Fruit fly (Drosophila melanogaster) whole organism, embryonic: ENCODE data around the gene CG11597.

ENCODE experiments used
- Aef1 ChIP-seq: fragments of 200-800 bp; sonication (Bioruptor generic); IDR thresholded peaks from 3 replicates; pipeline ENCODE4 v1.3.6; 2022; ENCODE audit warnings: missing biosample characterization, missing genetic modification characterization
- B-H1 ChIP-seq: fragments of 200-800 bp; sonication (Bioruptor generic); IDR thresholded peaks from 3 replicates; pipeline ENCODE4 v1.3.6; 2022; ENCODE audit warnings: missing biosample characterization, missing genetic modification characterization
- CG10462 ChIP-seq: fragments of 200-800 bp; sonication (Bioruptor generic); optimal IDR thresholded peaks from 2 replicates; lab custom pipeline; 2016; ENCODE audit warnings: missing biosample characterization, missing genetic modification characterization
- CG14014 ChIP-seq: fragments of 200-800 bp; sonication (Bioruptor generic); IDR thresholded peaks from 2 replicates; pipeline ENCODE4 v1.3.6; 2022; ENCODE audit warnings: missing biosample characterization, missing genetic modification characterization
- CG14667 ChIP-seq: fragments of 200-800 bp; sonication (Bioruptor generic); IDR thresholded peaks from 2 replicates; pipeline ENCODE4 v1.3.6; 2022; ENCODE audit warnings: missing biosample characterization, missing genetic modification characterization
- CG15479 ChIP-seq: fragments of 200-800 bp; sonication (Bioruptor generic); optimal IDR thresholded peaks from 3 replicates; lab custom pipeline; 2019; ENCODE audit warnings: missing biosample characterization, mild to moderate bottlenecking, missing genetic modification characterization, moderate library complexity
- CG17359 ChIP-seq: fragments of 200-800 bp; sonication (Bioruptor generic); optimal IDR thresholded peaks from 3 replicates; lab custom pipeline; 2018; ENCODE audit warnings: missing biosample characterization, mild to moderate bottlenecking, missing genetic modification characterization, moderate library complexity
- CG18011 ChIP-seq: fragments of 200-800 bp; sonication (Bioruptor generic); optimal IDR thresholded peaks from 2 replicates; lab custom pipeline; 2017; ENCODE audit warnings: missing biosample characterization, missing genetic modification characterization, mild to moderate bottlenecking, moderate library complexity, missing genotype
- CG2120 ChIP-seq: fragments of 200-800 bp; sonication (Bioruptor generic); optimal IDR thresholded peaks from 3 replicates; lab custom pipeline; 2016; ENCODE audit warnings: missing biosample characterization, missing genetic modification characterization
- CG31388 ChIP-seq: fragments of 200-800 bp; sonication (Bioruptor generic); optimal IDR thresholded peaks from 2 replicates; lab custom pipeline; 2016; ENCODE audit warnings: missing biosample characterization, missing genetic modification characterization
- CG33557 ChIP-seq: fragments of 200-800 bp; sonication (Bioruptor generic); optimal IDR thresholded peaks from 2 replicates; lab custom pipeline; 2019; ENCODE audit warnings: missing biosample characterization, mild to moderate bottlenecking, missing genetic modification characterization, moderate library complexity
- CG5180 ChIP-seq: fragments of 200-800 bp; sonication (Bioruptor generic); optimal IDR thresholded peaks from 3 replicates; lab custom pipeline; 2017; ENCODE audit warnings: missing biosample characterization, missing genetic modification characterization, mild to moderate bottlenecking, moderate library complexity, missing genetic modification reagents
- CG6175 ChIP-seq: fragments of 200-800 bp; sonication (Bioruptor generic); IDR thresholded peaks from 3 replicates; pipeline ENCODE4 v1.3.6; 2022; ENCODE audit warnings: missing biosample characterization, missing genetic modification characterization
- CG6683 ChIP-seq: fragments of 200-800 bp; sonication (Bioruptor generic); optimal IDR thresholded peaks from 2 replicates; lab custom pipeline; 2017; ENCODE audit warnings: missing biosample characterization, mild to moderate bottlenecking, missing genetic modification characterization, missing genetic modification reagents
- CG6689 ChIP-seq: fragments of 200-800 bp; sonication (Bioruptor generic); IDR thresholded peaks from 2 replicates; pipeline ENCODE4 v1.3.6; 2022; ENCODE audit warnings: missing biosample characterization, missing genetic modification characterization
- CG8924 ChIP-seq: fragments of 200-800 bp; optimal IDR thresholded peaks from 3 replicates; lab custom pipeline; 2019; ENCODE audit warnings: missing biosample characterization, mild to moderate bottlenecking, missing genetic modification characterization, moderate library complexity
- Doc3 ChIP-seq: fragments of 200-800 bp; sonication (Bioruptor generic); IDR thresholded peaks from 3 replicates; pipeline ENCODE4 v1.3.6; 2022; ENCODE audit warnings: missing biosample characterization, missing genetic modification characterization; ENCODE audit not compliant: partially characterized antibody
- Dp ChIP-seq: fragments of 200-800 bp; sonication (Bioruptor generic); optimal IDR thresholded peaks from 2 replicates; lab custom pipeline; 2018; ENCODE audit warnings: missing biosample characterization, mild to moderate bottlenecking, missing genetic modification characterization, moderate library complexity
- Ets65A ChIP-seq: fragments of 200-800 bp; sonication (Bioruptor generic); peaks from one replicate; lab custom pipeline; 2016; ENCODE audit warnings: missing biosample characterization, missing genetic modification characterization
- Ets97D ChIP-seq: fragments of 200-800 bp; sonication (Bioruptor generic); optimal IDR thresholded peaks from 3 replicates; lab custom pipeline; 2016; ENCODE audit warnings: missing biosample characterization, missing genetic modification characterization
- MESR4 ChIP-seq: fragments of 200-800 bp; sonication (Bioruptor generic); optimal IDR thresholded peaks from 2 replicates; lab custom pipeline; 2018; ENCODE audit warnings: missing biosample characterization, mild to moderate bottlenecking, missing genetic modification characterization, moderate library complexity
- Med ChIP-seq: fragments of 200-800 bp; sonication (Bioruptor generic); peaks from one replicate; lab custom pipeline; 2016; ENCODE audit warnings: missing biosample characterization, missing genetic modification characterization, mild to moderate bottlenecking, inconsistent platforms, moderate library complexity
- Oaz ChIP-seq: fragments of 200-800 bp; sonication (Bioruptor generic); IDR thresholded peaks from 2 replicates; pipeline ENCODE4 v1.3.6; 2022; ENCODE audit warnings: missing biosample characterization, missing genetic modification characterization
- Spps ChIP-seq: fragments of 200-800 bp; sonication (Bioruptor generic); optimal IDR thresholded peaks from 2 replicates; lab custom pipeline; 2018; ENCODE audit warnings: missing biosample characterization, mild to moderate bottlenecking, missing genetic modification characterization
- Trl ChIP-seq, 3 experiments: fragments of >200 bp in 2 of 3; fragments of 200-800 bp in 1 of 3; sonication (Bioruptor generic) in 1 of 3; optimal IDR thresholded peaks; 2 replicates in 1 of 3; 3 replicates in 2 of 3; lab custom pipeline; 2016 to 2017; ENCODE audit warnings: missing biosample characterization in 1 of 3, missing genetic modification characterization in 1 of 3
- amos ChIP-seq: fragments of 200-800 bp; sonication (Bioruptor generic); IDR thresholded peaks from 2 replicates; pipeline ENCODE4 v1.3.6; 2022; ENCODE audit warnings: missing biosample characterization, missing genetic modification characterization; ENCODE audit not compliant: partially characterized antibody
- bigmax ChIP-seq: fragments of 200-800 bp; sonication (Bioruptor generic); optimal IDR thresholded peaks from 2 replicates; lab custom pipeline; 2018; ENCODE audit warnings: missing biosample characterization, mild to moderate bottlenecking, missing genetic modification characterization
- chinmo ChIP-seq: fragments of 200-800 bp; sonication (Bioruptor generic); IDR thresholded peaks from 4 replicates; pipeline ENCODE4 v1.3.6; 2022; ENCODE audit warnings: missing biosample characterization, missing genetic modification characterization; ENCODE audit not compliant: partially characterized antibody
- chn ChIP-seq: fragments of 200-800 bp; sonication (Bioruptor generic); optimal IDR thresholded peaks from 2 replicates; lab custom pipeline; 2016; ENCODE audit warnings: missing biosample characterization, missing genetic modification characterization
- dati ChIP-seq: fragments of 200-800 bp; sonication (Bioruptor generic); IDR thresholded peaks from 2 replicates; pipeline ENCODE4 v1.3.6; 2022; ENCODE audit warnings: missing biosample characterization, missing genetic modification characterization
- disco-r ChIP-seq: fragments of 200-800 bp; sonication (Bioruptor generic); optimal IDR thresholded peaks from 2 replicates; lab custom pipeline; 2016; ENCODE audit warnings: missing biosample characterization, missing genetic modification characterization
- fu2 ChIP-seq: fragments of 200-800 bp; sonication (Bioruptor generic); optimal IDR thresholded peaks from 2 replicates; lab custom pipeline; 2016; ENCODE audit warnings: missing biosample characterization, missing genetic modification characterization
- ham ChIP-seq: fragments of 200-800 bp; sonication (Bioruptor generic); IDR thresholded peaks from 2 replicates; pipeline ENCODE4 v1.3.6; 2022; ENCODE audit warnings: missing biosample characterization, missing genetic modification characterization
- hkb ChIP-seq, 2 experiments: fragments of 200-800 bp in 1 of 2; fragments of >200 bp in 1 of 2; sonication (Bioruptor generic) in 1 of 2; IDR thresholded peaks in 1 of 2; optimal IDR thresholded peaks in 1 of 2; 2 replicates each; pipeline versions ENCODE4 v1.3.6 to Lab custom; 2017 to 2022; ENCODE audit warnings: missing biosample characterization in 1 of 2, missing genetic modification characterization in 1 of 2
- ind ChIP-seq: fragments of 200-800 bp; sonication (Bioruptor generic); optimal IDR thresholded peaks from 3 replicates; lab custom pipeline; 2016; ENCODE audit warnings: missing biosample characterization, missing genetic modification characterization
- lola ChIP-seq, 3 experiments: fragments of >200 bp in 2 of 3; fragments of 200-800 bp in 1 of 3; sonication (Bioruptor generic) in 1 of 3; optimal IDR thresholded peaks; 2 replicates each; lab custom pipeline; 2017 to 2019; ENCODE audit warnings: missing biosample characterization in 3 of 3, missing genetic modification characterization in 3 of 3, mild to moderate bottlenecking in 1 of 3, moderate library complexity in 1 of 3
- maf-S ChIP-seq: fragments of 200-800 bp; sonication (Bioruptor generic); optimal IDR thresholded peaks from 2 replicates; lab custom pipeline; 2016; ENCODE audit warnings: missing biosample characterization, missing genetic modification characterization
- onecut ChIP-seq: fragments of 200-800 bp; sonication (Bioruptor generic); IDR thresholded peaks from 2 replicates; pipeline ENCODE4 v1.3.6; 2022; ENCODE audit warnings: missing biosample characterization, missing genetic modification characterization
- sd ChIP-seq: fragments of 200-800 bp; sonication (Bioruptor generic); optimal IDR thresholded peaks from 3 replicates; lab custom pipeline; 2018; ENCODE audit warnings: missing biosample characterization, mild to moderate bottlenecking, missing genetic modification characterization, moderate library complexity
- sens ChIP-seq: fragments of 200-800 bp; sonication (Bioruptor generic); peaks from one replicate; lab custom pipeline; 2016; ENCODE audit warnings: missing biosample characterization, missing genetic modification characterization
- shn ChIP-seq: fragments of 200-800 bp; sonication (Bioruptor generic); optimal IDR thresholded peaks from 3 replicates; lab custom pipeline; 2016; ENCODE audit warnings: missing biosample characterization, missing genetic modification characterization
- sim ChIP-seq: fragments of 200-800 bp; sonication (Bioruptor generic); IDR thresholded peaks from 2 replicates; pipeline ENCODE4 v1.3.6; 2022; ENCODE audit warnings: missing biosample characterization, missing genetic modification characterization
- sob ChIP-seq: fragments of 200-800 bp; sonication (Bioruptor generic); IDR thresholded peaks from 2 replicates; pipeline ENCODE4 v1.3.6; 2022; ENCODE audit warnings: missing biosample characterization, missing genetic modification characterization
- trem ChIP-seq: fragments of 200-800 bp; optimal IDR thresholded peaks from 3 replicates; lab custom pipeline; 2019; ENCODE audit warnings: missing biosample characterization, mild to moderate bottlenecking, missing genetic modification characterization, moderate library complexity
- ttk ChIP-seq: fragments of 200-800 bp; sonication (Bioruptor generic); IDR thresholded peaks from 2 replicates; pipeline ENCODE4 v2.1.2; 2022; ENCODE audit warnings: missing biosample characterization, missing genetic modification characterization
- vvl ChIP-seq: fragments of 200-800 bp; sonication (Bioruptor generic); IDR thresholded peaks from 2 replicates; pipeline ENCODE4 v1.3.6; 2022; ENCODE audit warnings: missing biosample characterization, missing genetic modification characterization
- yki ChIP-seq: fragments of >200 bp; optimal IDR thresholded peaks from 3 replicates; lab custom pipeline; 2018
- zen ChIP-seq: fragments of 200-800 bp; sonication (Bioruptor generic); optimal IDR thresholded peaks from 3 replicates; lab custom pipeline; 2018; ENCODE audit warnings: missing biosample characterization, mild to moderate bottlenecking, missing genetic modification characterization, moderate library complexity
- zfh2 ChIP-seq: fragments of 200-800 bp; sonication (Bioruptor generic); optimal IDR thresholded peaks from 2 replicates; lab custom pipeline; 2016; ENCODE audit warnings: missing biosample characterization, missing genetic modification characterization

CG11597 gene

DNA sequence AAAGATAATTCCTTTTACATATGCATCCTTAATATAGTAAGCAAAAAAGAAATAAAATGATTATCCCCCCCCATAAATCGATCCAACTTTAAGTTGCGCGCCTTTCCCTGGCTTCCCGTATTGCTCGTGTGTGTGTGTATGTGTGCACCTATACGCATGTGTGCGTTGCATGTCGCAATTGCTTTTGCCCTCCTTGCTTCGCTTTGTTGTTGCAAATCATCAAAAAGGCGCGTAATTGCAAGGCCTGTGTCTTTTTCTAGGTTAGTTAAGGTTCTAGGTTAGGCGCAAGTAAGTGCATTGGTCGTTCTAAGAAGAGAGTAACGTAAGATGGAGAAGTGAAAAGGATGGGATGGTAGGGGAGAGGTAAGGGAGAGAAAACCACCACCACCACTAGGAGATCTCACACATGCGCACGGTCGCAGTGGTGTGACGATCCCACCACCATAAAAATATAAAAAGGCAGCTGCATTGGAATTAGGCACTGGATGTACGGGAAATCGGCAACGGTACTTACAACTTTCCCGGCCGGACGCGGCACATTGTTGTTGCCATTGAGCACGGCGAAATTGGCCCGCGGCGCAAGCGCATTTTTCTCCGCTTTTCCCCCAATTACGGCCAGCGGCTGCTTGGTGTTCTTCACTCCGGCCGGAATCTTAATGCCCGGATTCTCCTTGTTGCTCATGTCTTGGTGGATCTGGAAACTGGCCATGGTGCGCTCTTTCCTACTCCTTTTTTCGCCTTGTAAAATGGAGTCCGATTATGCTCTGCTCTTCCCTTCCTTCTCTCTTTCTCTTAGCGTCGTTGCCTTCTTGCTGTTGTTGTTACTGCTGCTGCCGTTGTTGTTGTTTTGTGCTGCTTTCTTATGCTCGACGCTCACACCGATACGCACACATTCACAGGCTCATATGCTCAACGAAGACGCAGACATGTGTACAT is 10.6 kb upstream of the CG11597 start (continued):
- TF ChIP-seq CG6689 (GFP tag; lab: Robert Waterston, UW): no peak
- TF ChIP-seq CG33557 (GFP tag; lab: Kevin White, UChicago): no peak
- no peak for TF ChIP-seq CG8924 (tag; lab: Kevin White, UChicago)
- no peak for TF ChIP-seq vvl (GFP tag; lab: Robert Waterston, UW)
- TF ChIP-seq trem (tag; lab: Kevin White, UChicago): no peak
- TF ChIP-seq MESR4 (GFP tag; lab: Kevin White, UChicago): no peak
- no peak for TF ChIP-seq CG14014
- peak; percentile 79 for TF ChIP-seq CG15479 (GFP tag; lab: Kevin White, UChicago)
- no peak for TF ChIP-seq sd (tag; lab: Kevin White, UChicago)
- TF ChIP-seq CG18011 (GFP tag; lab: Kevin White, UChicago): no peak
- TF ChIP-seq Doc3 (GFP tag; lab: Robert Waterston, UW): no peak
- no peak for TF ChIP-seq zen (tag; lab: Kevin White, UChicago)
- TF ChIP-seq sob (GFP tag; lab: Robert Waterston, UW): no peak
- no peak for TF ChIP-seq Spps (tag; lab: Kevin White, UChicago)
- no peak for TF ChIP-seq shn (GFP tag; lab: Kevin White, UChicago)
- TF ChIP-seq fu2 (GFP tag; lab: Kevin White, UChicago): no peak
- TF ChIP-seq CG6175 (GFP tag; lab: Robert Waterston, UW): no peak
- peak; percentile 1 for TF ChIP-seq Dp (GFP tag; lab: Kevin White, UChicago)
- TF ChIP-seq Ets97D (GFP tag; lab: Kevin White, UChicago): no peak
- TF ChIP-seq maf-S (GFP tag; lab: Kevin White, UChicago): no peak
- TF ChIP-seq ind (GFP tag; lab: Kevin White, UChicago): no peak
- TF ChIP-seq CG31388 (GFP tag; lab: Kevin White, UChicago): no peak
- TF ChIP-seq sens (GFP tag; lab: Kevin White, UChicago): peak; percentile 19
- no peak for TF ChIP-seq chinmo (GFP tag; lab: Robert Waterston, UW)
- no peak for TF ChIP-seq CG14667 (GFP tag; lab: Robert Waterston, UW)
- peak; percentile 64; the same call in 2 of the 3 replicates for TF ChIP-seq Aef1 (GFP tag; lab: Robert Waterston, UW)
- no peak for TF ChIP-seq lola (GFP tag; optimal IDR thresholded peaks at IDR 0.05; lab: Kevin White, UChicago)
- TF ChIP-seq B-H1 (GFP tag; lab: Robert Waterston, UW): no peak
- TF ChIP-seq CG2120 (GFP tag; lab: Kevin White, UChicago): no peak
- no peak for TF ChIP-seq sim
- no peak for TF ChIP-seq disco-r
- TF ChIP-seq amos: no peak
- no peak for TF ChIP-seq onecut (GFP tag; lab: Robert Waterston, UW)
- TF ChIP-seq CG6683 (GFP tag; lab: Kevin White, UChicago): no peak
- TF ChIP-seq CG17359 (tag; lab: Kevin White, UChicago): no peak
- TF ChIP-seq ttk (GFP tag; lab: Robert Waterston, UW): peak; percentile 32; the same call in 1 of the 2 replicates
- TF ChIP-seq chn (GFP tag; lab: Kevin White, UChicago): no peak
- no peak for TF ChIP-seq Ets65A (GFP tag; lab: Kevin White, UChicago)
- no peak for TF ChIP-seq yki
- TF ChIP-seq zfh2 (GFP tag; lab: Kevin White, UChicago): no peak
- no peak for TF ChIP-seq CG5180
- peak; percentile 73 for TF ChIP-seq Med (GFP tag; lab: Kevin White, UChicago)
- TF ChIP-seq hkb (optimal IDR thresholded peaks at IDR 0.05; lab: Kevin White, UChicago): no peak
- no peak for TF ChIP-seq hkb (GFP tag; IDR thresholded peaks at IDR 0.05; lab: Robert Waterston, UW)
- no peak for TF ChIP-seq dati (GFP tag; lab: Robert Waterston, UW)
- TF ChIP-seq ham (GFP tag; lab: Robert Waterston, UW): no peak
- TF ChIP-seq Oaz (GFP tag; lab: Robert Waterston, UW): no peak
- peak; percentile 51 to 59 for TF ChIP-seq Trl (optimal IDR thresholded peaks at IDR 0.05; lab: Kevin White, UChicago)
- no peak for TF ChIP-seq Trl (GFP tag; optimal IDR thresholded peaks at IDR 0.05; lab: Kevin White, UChicago)
- TF ChIP-seq bigmax: peak; percentile 75
- no peak for TF ChIP-seq CG10462 (GFP tag; lab: Kevin White, UChicago)
